Worm (Caenorhabditis elegans) whole organism, L1 larva: ENCODE results near the gene ccd-5.

Experiments used
- C04F5.9 ChIP-seq: sonication (generic microtip); optimal IDR thresholded peaks from 2 replicates; lab custom pipeline; 2016; ENCODE audit warnings: missing genetic modification characterization, missing compliant biosample characterization
- F16B12.6 ChIP-seq: fragments of 150-350 bp; optimal IDR thresholded peaks from 2 replicates; lab custom pipeline; 2014; ENCODE audit warnings: missing biosample characterization, missing genetic modification characterization
- Y116A8C.19 ChIP-seq: sonication (generic microtip); optimal IDR thresholded peaks from 2 replicates; lab custom pipeline; 2016; ENCODE audit warnings: missing compliant biosample characterization, missing genetic modification characterization, borderline replicate concordance
- aha-1 ChIP-seq: fragments of 150-350 bp; optimal IDR thresholded peaks from 2 replicates; lab custom pipeline; 2014; ENCODE audit warnings: missing biosample characterization, missing genetic modification characterization
- aly-2 ChIP-seq: fragments of 150-350 bp; optimal IDR thresholded peaks from 2 replicates; lab custom pipeline; 2014; ENCODE audit warnings: missing biosample characterization, missing genetic modification characterization
- blmp-1 ChIP-seq: fragments of 150-350 bp; optimal IDR thresholded peaks from 2 replicates; lab custom pipeline; 2014; ENCODE audit warnings: missing biosample characterization, missing genetic modification characterization
- ceh-63 ChIP-seq: fragments of 200-800 bp; sonication (Bioruptor generic); optimal IDR thresholded peaks from 2 replicates; lab custom pipeline; 2018; ENCODE audit warnings: mild to moderate bottlenecking, missing genetic modification characterization, missing compliant biosample characterization
- ceh-8 ChIP-seq: fragments of 200-800 bp; sonication (Bioruptor generic); optimal IDR thresholded peaks from 2 replicates; lab custom pipeline; 2018; ENCODE audit warnings: mild to moderate bottlenecking, missing genetic modification characterization, moderate library complexity, missing compliant biosample characterization
- ceh-88 ChIP-seq: fragments of 200-800 bp; sonication (Bioruptor generic); IDR thresholded peaks from 2 replicates; pipeline ENCODE4 v1.3.6; 2022; ENCODE audit warnings: missing genetic modification characterization, missing compliant biosample characterization
- ceh-90 ChIP-seq: sonication (generic microtip); optimal IDR thresholded peaks from 2 replicates; lab custom pipeline; 2016; ENCODE audit warnings: missing genetic modification characterization, missing compliant biosample characterization
- dpl-1 ChIP-seq, 3 experiments: fragments of 150-350 bp in 2 of 3; sonication (generic microtip) in 1 of 3; optimal IDR thresholded peaks; 2 replicates each; lab custom pipeline; 2014 to 2017; ENCODE audit warnings: missing biosample characterization in 3 of 3, missing genetic modification characterization in 3 of 3, missing genetic modification reagents in 3 of 3
- dsc-1 ChIP-seq: sonication (generic microtip); optimal IDR thresholded peaks from 2 replicates; lab custom pipeline; 2016; ENCODE audit warnings: mild to moderate bottlenecking, missing genetic modification characterization, missing compliant biosample characterization
- efl-1 ChIP-seq, 4 experiments: fragments of 150-350 bp; optimal IDR thresholded peaks in 3 of 4; peaks in 1 of 4; 1 replicate in 1 of 4; 2 replicates in 3 of 4; lab custom pipeline; 2014; ENCODE audit warnings: missing biosample characterization in 2 of 4, missing genetic modification characterization in 2 of 4, missing genetic modification reagents in 2 of 4
- efl-3 ChIP-seq: fragments of 200-800 bp; sonication (Bioruptor generic); optimal IDR thresholded peaks from 2 replicates; lab custom pipeline; 2018; ENCODE audit warnings: mild to moderate bottlenecking, missing genetic modification characterization, missing compliant biosample characterization
- elt-2 ChIP-seq: sonication (generic microtip); optimal IDR thresholded peaks from 2 replicates; lab custom pipeline; 2016; ENCODE audit warnings: missing genetic modification characterization, mild to moderate bottlenecking, inconsistent platforms, missing compliant biosample characterization, missing genetic modification reagents
- elt-3 ChIP-seq, 6 experiments: fragments of 150-350 bp in 1 of 6; sonication (generic microtip); optimal IDR thresholded peaks; 2 replicates each; lab custom pipeline; 2017 to 2018; ENCODE audit warnings: missing biosample characterization in 6 of 6, missing genetic modification characterization in 6 of 6, inconsistent platforms in 1 of 6
- fkh-10 ChIP-seq: sonication (generic microtip); optimal IDR thresholded peaks from 2 replicates; lab custom pipeline; 2017; ENCODE audit warnings: missing biosample characterization, missing genetic modification reagents, missing genetic modification characterization
- fkh-4 ChIP-seq: sonication (generic microtip); optimal IDR thresholded peaks from 2 replicates; lab custom pipeline; 2016; ENCODE audit warnings: missing compliant biosample characterization, missing genetic modification characterization, borderline replicate concordance
- fos-1 ChIP-seq: fragments of 150-350 bp; optimal IDR thresholded peaks from 2 replicates; lab custom pipeline; 2014; ENCODE audit warnings: missing biosample characterization, missing genetic modification characterization
- grh-1 ChIP-seq: fragments of 200-800 bp; sonication (Bioruptor generic); IDR thresholded peaks from 2 replicates; pipeline ENCODE4 v1.3.6; 2022; ENCODE audit warnings: missing genetic modification reagents, missing genetic modification characterization, missing compliant biosample characterization
- hlh-17 ChIP-seq: fragments of 200-800 bp; sonication (Bioruptor generic); optimal IDR thresholded peaks from 2 replicates; lab custom pipeline; 2018; ENCODE audit warnings: missing genetic modification characterization, mild to moderate bottlenecking, missing compliant biosample characterization, moderate library complexity, borderline replicate concordance
- hpl-2 ChIP-seq: fragments of 150-350 bp; optimal IDR thresholded peaks from 2 replicates; lab custom pipeline; 2014; ENCODE audit warnings: missing biosample characterization, missing genetic modification reagents, missing genetic modification characterization
- lin-13 ChIP-seq: fragments of 150-350 bp; optimal IDR thresholded peaks from 2 replicates; lab custom pipeline; 2014; ENCODE audit warnings: missing biosample characterization, missing genetic modification reagents, missing genetic modification characterization
- lin-14 ChIP-seq: fragments of 200-800 bp; sonication (Bioruptor generic); optimal IDR thresholded peaks from 2 replicates; lab custom pipeline; 2018; ENCODE audit warnings: mild to moderate bottlenecking, missing genetic modification characterization, moderate library complexity, missing compliant biosample characterization
- lin-35 ChIP-seq, 2 experiments: fragments of 150-350 bp; optimal IDR thresholded peaks; 2 replicates each; lab custom pipeline; 2014; ENCODE audit warnings: missing biosample characterization in 2 of 2, missing genetic modification characterization in 2 of 2, missing genetic modification reagents in 2 of 2
- lin-39 ChIP-seq: fragments of 150-350 bp; optimal IDR thresholded peaks from 2 replicates; lab custom pipeline; 2014; ENCODE audit warnings: missing biosample characterization, missing genetic modification reagents, missing genetic modification characterization
- lir-3 ChIP-seq: sonication (generic microtip); optimal IDR thresholded peaks from 2 replicates; lab custom pipeline; 2016; ENCODE audit warnings: mild to moderate bottlenecking, missing genetic modification characterization, moderate library complexity, missing compliant biosample characterization; ENCODE audit not compliant: poor library complexity
- lsy-2 ChIP-seq, 2 experiments: fragments of 150-350 bp; optimal IDR thresholded peaks; 2 replicates each; lab custom pipeline; 2014; ENCODE audit warnings: missing biosample characterization in 2 of 2, missing genetic modification characterization in 2 of 2
- mab-9 ChIP-seq: fragments of 200-800 bp; sonication (Bioruptor generic); IDR thresholded peaks from 2 replicates; pipeline ENCODE4 v1.3.6; 2022; ENCODE audit warnings: missing genetic modification reagents, missing genetic modification characterization, missing compliant biosample characterization
- mep-1 ChIP-seq: fragments of 150-350 bp; optimal IDR thresholded peaks from 2 replicates; lab custom pipeline; 2014; ENCODE audit warnings: missing biosample characterization, missing genetic modification characterization
- nhr-11 ChIP-seq: fragments of 150-350 bp; optimal IDR thresholded peaks from 2 replicates; lab custom pipeline; 2014; ENCODE audit warnings: missing biosample characterization, missing genetic modification characterization
- nhr-19 ChIP-seq: fragments of 200-800 bp; sonication (Bioruptor generic); conservative IDR thresholded peaks from 2 replicates; pipeline ENCODE4 v1.3.6; 2022; ENCODE audit warnings: missing genetic modification characterization, missing compliant biosample characterization
- nhr-20 ChIP-seq: sonication (generic microtip); optimal IDR thresholded peaks from 2 replicates; lab custom pipeline; 2016; ENCODE audit warnings: mild to moderate bottlenecking, missing genetic modification characterization, missing compliant biosample characterization
- nhr-237 ChIP-seq: fragments of 150-350 bp; optimal IDR thresholded peaks from 2 replicates; lab custom pipeline; 2014; ENCODE audit warnings: missing biosample characterization, missing genetic modification characterization
- nhr-47 ChIP-seq: sonication (generic microtip); optimal IDR thresholded peaks from 2 replicates; lab custom pipeline; 2016; ENCODE audit warnings: mild to moderate bottlenecking, missing genetic modification characterization, moderate library complexity, missing compliant biosample characterization
- nhr-71 ChIP-seq: sonication (generic microtip); optimal IDR thresholded peaks from 2 replicates; lab custom pipeline; 2016; ENCODE audit warnings: mild to moderate bottlenecking, missing genetic modification characterization, moderate library complexity, missing compliant biosample characterization
- nhr-84 ChIP-seq: sonication (generic microtip); optimal IDR thresholded peaks from 2 replicates; lab custom pipeline; 2017; ENCODE audit warnings: missing biosample characterization, missing genetic modification characterization
- nhr-85 ChIP-seq: sonication (generic microtip); peaks from one replicate; lab custom pipeline; 2016; ENCODE audit warnings: missing genetic modification characterization, inconsistent platforms, missing compliant biosample characterization
- nhr-90 ChIP-seq: sonication (generic microtip); optimal IDR thresholded peaks from 2 replicates; lab custom pipeline; 2016; ENCODE audit warnings: mild to moderate bottlenecking, missing genetic modification characterization, missing compliant biosample characterization; ENCODE audit not compliant: poor library complexity
- pqm-1 ChIP-seq: sonication (generic microtip); optimal IDR thresholded peaks from 3 replicates; lab custom pipeline; 2017; ENCODE audit warnings: missing biosample characterization, missing genetic modification characterization
- snu-23 ChIP-seq: sonication (generic microtip); optimal IDR thresholded peaks from 2 replicates; lab custom pipeline; 2016; ENCODE audit warnings: missing genetic modification characterization, missing compliant biosample characterization
- sox-4 ChIP-seq: sonication (generic microtip); optimal IDR thresholded peaks from 2 replicates; lab custom pipeline; 2016; ENCODE audit warnings: missing genetic modification characterization, missing compliant biosample characterization
- sup-37 ChIP-seq: fragments of 200-800 bp; sonication (Bioruptor generic); optimal IDR thresholded peaks from 2 replicates; lab custom pipeline; 2018; ENCODE audit warnings: mild to moderate bottlenecking, missing genetic modification characterization, missing compliant biosample characterization
- unc-130 ChIP-seq: fragments of 150-350 bp; optimal IDR thresholded peaks from 2 replicates; lab custom pipeline; 2017; ENCODE audit warnings: missing biosample characterization, missing genetic modification characterization, inconsistent platforms
- unc-30 ChIP-seq: sonication (generic microtip); optimal IDR thresholded peaks from 2 replicates; lab custom pipeline; 2017; ENCODE audit warnings: missing biosample characterization, missing genetic modification characterization
- unc-86 ChIP-seq: sonication (generic microtip); optimal IDR thresholded peaks from 2 replicates; lab custom pipeline; 2016; ENCODE audit warnings: missing genetic modification characterization, missing compliant biosample characterization
- zip-4 ChIP-seq: fragments of 200-800 bp; sonication (Bioruptor generic); optimal IDR thresholded peaks from 2 replicates; lab custom pipeline; 2018; ENCODE audit warnings: mild to moderate bottlenecking, missing genetic modification characterization, moderate library complexity, missing compliant biosample characterization

The ccd-5 gene

ce11 chrX:2577442-2577841 is 5.0 kb upstream of the ccd-5 start, which contains the start of gene ttr-42:
Gene ttr-42 (plus strand): TSS chrX:2577742.
- TF ChIP-seq fos-1 = no peak
- no peak for TF ChIP-seq hlh-17 (GFP tag; lab: Kevin White, UChicago)
- no peak for TF ChIP-seq sup-37
- no peak for TF ChIP-seq sox-4 (tag; lab: Kevin White, UChicago)
- no peak for TF ChIP-seq unc-130
- TF ChIP-seq nhr-90 (tag; lab: Kevin White, UChicago) = no peak
- no peak for TF ChIP-seq lir-3 (tag; lab: Kevin White, UChicago)
- no peak for TF ChIP-seq lsy-2 (tag; optimal IDR thresholded peaks at IDR 0.05; lab: Kevin White, UChicago)
- TF ChIP-seq, all 84 proteins: peak for 0

- TF ChIP-seq grh-1 (GFP tag; lab: Robert Waterston, UW) = no peak
- TF ChIP-seq lin-14 (GFP tag; lab: Kevin White, UChicago) = peak; percentile 60
- TF ChIP-seq nhr-20 = peak; percentile 62
- peak; percentile 48 for TF ChIP-seq nhr-85 (tag; lab: Kevin White, UChicago)
- TF ChIP-seq nhr-11 (tag; lab: Kevin White, UChicago) = no peak
- peak; percentile 35 for TF ChIP-seq nhr-71
- TF ChIP-seq nhr-90 (tag; lab: Kevin White, UChicago) = peak; percentile 18
- no peak for TF ChIP-seq ceh-90 (tag; lab: Kevin White, UChicago)
- TF ChIP-seq elt-2 = peak; percentile 91
- TF ChIP-seq mab-9 (GFP tag; lab: Robert Waterston, UW) = no peak
- TF ChIP-seq zip-4 = no peak
- peak; percentile 42 for TF ChIP-seq pqm-1 (tag; lab: Kevin White, UChicago)
- peak; percentile 14 for TF ChIP-seq unc-130
- TF ChIP-seq lin-35 (GFP tag; optimal IDR thresholded peaks at IDR 0.05; lab: Kevin White, UChicago) = peak in 1 of 2 experiments; percentile 30
- TF ChIP-seq ceh-88 (GFP tag; lab: Robert Waterston, UW) = no peak
- peak; percentile 15 for TF ChIP-seq snu-23 (GFP tag; lab: Kevin White, UChicago)
These were observed 3.4 kb downstream of the ccd-5 start for ce11 chrX:2569040-2569439.

- TF ChIP-seq nhr-71 (peak; percentile 25), unc-30 (tag; lab: Kevin White, UChicago) (no peak), snu-23 (GFP tag; lab: Kevin White, UChicago) (peak; percentile 30), grh-1 (GFP tag; lab: Robert Waterston, UW) (no peak), blmp-1 (peak; percentile 28), nhr-19 (GFP tag; lab: Robert Waterston, UW) (peak; percentile 53), unc-130 (no peak), lin-39 (tag; lab: Kevin White, UChicago) (no peak), efl-3 (GFP tag; lab: Kevin White, UChicago) (no peak), unc-86 (tag; lab: Kevin White, UChicago) (no peak), elt-3 (tag; optimal IDR thresholded peaks at IDR 0.05; lab: Kevin White, UChicago) (peak in 5 of 6 experiments; percentile 62 to 93 (median 68)), fkh-4 (tag; lab: Kevin White, UChicago) (no peak), Y116A8C.19 (no peak), nhr-47 (tag; lab: Kevin White, UChicago) (no peak), ceh-63 (no peak), F16B12.6 (no peak), hpl-2 (GFP tag; lab: Kevin White, UChicago) (no peak), ceh-8 (no peak), efl-1 (optimal IDR thresholded peaks at IDR 0.05; lab: Kevin White, UChicago) (no peak), efl-1 (GFP tag; optimal IDR thresholded peaks at IDR 0.05 in 1 of 2; lab: Kevin White, UChicago) (no peak), dsc-1 (tag; lab: Kevin White, UChicago) (no peak), lin-13 (no peak), nhr-20 (peak; percentile 26), ceh-88 (GFP tag; lab: Robert Waterston, UW) (no peak), sup-37 (no peak), nhr-237 (tag; lab: Kevin White, UChicago) (no peak), C04F5.9 (tag; lab: Kevin White, UChicago) (no peak), dpl-1 (GFP tag; optimal IDR thresholded peaks at IDR 0.05; lab: Kevin White, UChicago) (no peak), lin-35 (GFP tag; optimal IDR thresholded peaks at IDR 0.05; lab: Kevin White, UChicago) (no peak), zip-4 (no peak), aha-1 (tag; lab: Kevin White, UChicago) (no peak), aly-2 (tag; lab: Kevin White, UChicago) (no peak), elt-2 (no peak), fkh-10 (no peak), nhr-84 (tag; lab: Kevin White, UChicago) (no peak), mep-1 (tag; lab: Kevin White, UChicago) (peak; percentile 19), lin-14 (GFP tag; lab: Kevin White, UChicago) (peak; percentile 63)
These were observed 4.7 kb downstream of the ccd-5 start for ce11 chrX:2567761-2568160.
